Fruit fly (Drosophila melanogaster) whole organism, embryonic: ENCODE results near the gene Cad99C.

ENCODE experiments used
- CG4730 ChIP-seq: fragments of 200-800 bp; sonication (Bioruptor generic); IDR thresholded peaks from 2 replicates; pipeline ENCODE4 v1.3.6; 2022; ENCODE audit warnings: missing biosample characterization, missing genetic modification characterization
- YL-1 ChIP-seq: fragments of 200-800 bp; sonication (Bioruptor generic); optimal IDR thresholded peaks from 3 replicates; lab custom pipeline; 2017; ENCODE audit warnings: missing biosample characterization, mild to moderate bottlenecking, missing genetic modification characterization
- bab2 ChIP-seq: fragments of 200-800 bp; sonication (Bioruptor generic); optimal IDR thresholded peaks from 2 replicates; lab custom pipeline; 2016; ENCODE audit warnings: missing biosample characterization, missing genetic modification characterization
- exex ChIP-seq: fragments of 200-800 bp; sonication (Bioruptor generic); optimal IDR thresholded peaks from 4 replicates; lab custom pipeline; 2018; ENCODE audit warnings: missing biosample characterization, mild to moderate bottlenecking, missing genetic modification characterization, moderate library complexity
- jigr1 ChIP-seq: fragments of 200-800 bp; sonication (Bioruptor generic); IDR thresholded peaks from 3 replicates; pipeline ENCODE4 v1.3.6; 2022; ENCODE audit warnings: missing biosample characterization, missing genetic modification characterization
- pan ChIP-seq, 4 experiments: fragments of >200 bp in 3 of 4; fragments of 200-800 bp in 1 of 4; sonication (Bioruptor generic) in 1 of 4; optimal IDR thresholded peaks in 3 of 4; IDR thresholded peaks in 1 of 4; 2 replicates each; pipeline versions ENCODE4 v1.3.6 to Lab custom; 2017 to 2022; ENCODE audit warnings: missing biosample characterization in 2 of 4, missing genetic modification characterization in 2 of 4, mixed read lengths in 1 of 4
- tin ChIP-seq: fragments of 200-800 bp; sonication (Bioruptor generic); optimal IDR thresholded peaks from 3 replicates; lab custom pipeline; 2016; ENCODE audit warnings: missing biosample characterization, missing genetic modification characterization

DNA sequence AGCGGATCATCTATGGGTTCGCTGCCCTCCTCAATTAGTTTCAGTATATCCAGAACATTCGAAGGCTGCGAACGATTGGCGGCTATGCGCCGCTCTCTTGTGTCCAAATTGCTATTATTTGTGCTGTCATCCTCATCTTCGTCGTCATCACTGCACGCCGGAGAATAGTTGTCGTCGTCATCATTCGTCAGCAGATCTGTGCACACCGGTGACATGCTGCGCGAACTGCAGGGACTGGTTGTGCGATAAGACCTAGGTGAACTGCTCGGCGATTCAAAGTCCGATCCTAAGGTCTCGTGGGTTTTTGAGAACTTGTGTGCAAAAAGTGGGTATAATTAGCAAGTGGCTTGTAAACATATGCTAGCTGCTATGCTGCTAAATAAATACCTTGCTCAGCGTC lies 44.3 kb upstream of the Cad99C start:
- TF ChIP-seq bab2 (GFP tag; lab: Kevin White, UChicago) = no peak
- no peak for TF ChIP-seq tin
- TF ChIP-seq exex (tag; lab: Kevin White, UChicago) = no peak
- no peak for TF ChIP-seq jigr1
- TF ChIP-seq CG4730 (GFP tag; lab: Robert Waterston, UW) = no peak
- no peak for TF ChIP-seq YL-1 (GFP tag; lab: Kevin White, UChicago)
- TF ChIP-seq pan (optimal IDR thresholded peaks at IDR 0.05; lab: Kevin White, UChicago) = no peak
- no peak for TF ChIP-seq pan (GFP tag; optimal IDR thresholded peaks at IDR 0.05 in 1 of 2, IDR thresholded peaks at IDR 0.05 in 1 of 2)
